Worm (Caenorhabditis elegans): Measurements from ENCODE around the gene snt-1.

DNA sequence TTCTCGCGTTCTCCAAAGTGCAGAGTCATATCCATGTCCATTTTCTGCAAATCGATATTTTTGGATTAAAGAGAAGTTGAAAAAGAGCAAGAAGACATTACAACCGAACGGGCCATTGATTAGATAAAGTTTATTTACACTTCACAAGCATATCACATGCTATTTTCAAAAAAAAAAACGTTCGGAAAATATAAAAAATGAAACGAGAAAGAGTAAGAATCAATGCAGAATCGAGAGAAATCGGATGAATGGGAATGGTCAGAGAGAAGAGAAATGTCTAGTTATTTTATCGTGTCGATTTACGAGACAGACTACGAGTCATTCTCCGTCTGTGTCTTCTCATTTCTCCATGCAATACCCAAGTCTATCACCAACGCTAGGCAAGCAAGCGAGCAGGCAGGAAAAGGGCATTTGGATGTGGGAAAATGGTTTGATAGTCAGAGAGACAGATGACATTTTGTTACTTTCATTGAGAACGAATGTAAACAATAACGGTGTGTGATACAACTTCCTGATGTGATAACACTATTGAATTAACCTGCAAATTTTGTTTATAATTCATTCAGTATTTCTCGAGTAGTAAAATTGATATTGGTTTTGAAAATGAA is 10.6 kb upstream of the snt-1 start, which contains the start of gene F31E8.4:
- no peak for TF ChIP-seq W03F9.2 (tag; optimal IDR thresholded peaks at IDR 0.05)
- no peak for TF ChIP-seq dao-5 (tag; optimal IDR thresholded peaks at IDR 0.05)
- TF ChIP-seq him-1 (tag; optimal IDR thresholded peaks at IDR 0.05): no peak

Data from whole organism, L4/young adult.